Worm (Caenorhabditis elegans) whole organism, young adult: ENCODE measurements around the gene mlcd-1.

Source experiments
- B0019.2 ChIP-seq: fragments of 200-800 bp; sonication (Bioruptor generic); conservative IDR thresholded peaks from 2 replicates; pipeline ENCODE4 v1.3.6; 2022; ENCODE audit warnings: missing genetic modification reagents, missing genetic modification characterization, missing compliant biosample characterization
- B0336.3 ChIP-seq: fragments of 200-800 bp; sonication (Bioruptor generic); IDR thresholded peaks from 2 replicates; pipeline ENCODE4 v1.3.6; 2022; ENCODE audit warnings: missing genetic modification characterization, missing compliant biosample characterization
- F49E8.2 ChIP-seq: sonication (generic microtip); optimal IDR thresholded peaks from 3 replicates; lab custom pipeline; 2017; ENCODE audit warnings: missing genetic modification characterization, mild to moderate bottlenecking, missing compliant biosample characterization, antibody characterized with exemption, moderate library complexity; ENCODE audit not compliant: insufficient read depth
- ama-1 ChIP-seq, 3 experiments: fragments of 150-350 bp in 1 of 3; sonication (generic microtip) in 2 of 3; optimal IDR thresholded peaks; 2 replicates each; lab custom pipeline; 2014 to 2018; ENCODE audit warnings: missing biosample characterization in 2 of 3, missing genetic modification characterization in 2 of 3, missing genetic modification reagents in 2 of 3
- attf-6 ChIP-seq: fragments of 200-800 bp; sonication (Bioruptor generic); IDR thresholded peaks from 2 replicates; pipeline ENCODE4 v1.3.6; 2022; ENCODE audit warnings: missing genetic modification reagents, missing genetic modification characterization, missing compliant biosample characterization
- gei-17 ChIP-seq: fragments of 200-800 bp; sonication (Bioruptor generic); optimal IDR thresholded peaks from 2 replicates; lab custom pipeline; 2018; ENCODE audit warnings: mild to moderate bottlenecking, missing genetic modification characterization, missing compliant biosample characterization
- let-526 ChIP-seq: fragments of 200-800 bp; sonication (Bioruptor generic); IDR thresholded peaks from 2 replicates; pipeline ENCODE4 v1.3.6; 2022; ENCODE audit warnings: missing genetic modification reagents, missing genetic modification characterization, missing compliant biosample characterization
- madf-8 ChIP-seq: fragments of 200-800 bp; sonication (Bioruptor generic); conservative IDR thresholded peaks from 2 replicates; pipeline ENCODE4 v1.3.6; 2022; ENCODE audit warnings: missing genetic modification reagents, missing genetic modification characterization, missing compliant biosample characterization
- nhr-27 ChIP-seq: fragments of 200-800 bp; sonication (Bioruptor generic); optimal IDR thresholded peaks from 2 replicates; lab custom pipeline; 2018; ENCODE audit warnings: mild to moderate bottlenecking, missing genetic modification characterization, moderate library complexity, missing compliant biosample characterization
- nhr-90 ChIP-seq: sonication (generic microtip); optimal IDR thresholded peaks from 2 replicates; lab custom pipeline; 2016; ENCODE audit warnings: missing genotype, mild to moderate bottlenecking, missing genetic modification characterization, missing compliant biosample characterization
- snpc-1.3 ChIP-seq: sonication (generic microtip); optimal IDR thresholded peaks from 2 replicates; lab custom pipeline; 2017; ENCODE audit warnings: missing genetic modification characterization, mild to moderate bottlenecking, missing compliant biosample characterization, antibody characterized with exemption, moderate library complexity, missing genotype, missing genetic modification reagents; ENCODE audit not compliant: insufficient read depth
- snpc-4 ChIP-seq, 5 experiments: fragments of 150-350 bp in 1 of 5; sonication (generic microtip) in 4 of 5; optimal IDR thresholded peaks; 2 replicates each; lab custom pipeline; 2014 to 2018; ENCODE audit warnings: missing genetic modification characterization in 5 of 5, missing biosample characterization in 3 of 5, antibody characterized with exemption in 2 of 5, mild to moderate bottlenecking in 2 of 5, missing compliant biosample characterization in 2 of 5, missing genotype in 2 of 5, moderate library complexity in 2 of 5, missing genetic modification reagents in 1 of 5
- tlf-1 ChIP-seq: fragments of 200-800 bp; sonication (Bioruptor generic); optimal IDR thresholded peaks from 2 replicates; lab custom pipeline; 2018; ENCODE audit warnings: mild to moderate bottlenecking, missing genetic modification characterization, missing compliant biosample characterization
- unc-130 ChIP-seq: sonication (generic microtip); optimal IDR thresholded peaks from 2 replicates; lab custom pipeline; 2016; ENCODE audit warnings: missing genetic modification reagents, missing genetic modification characterization, missing compliant biosample characterization

DNA sequence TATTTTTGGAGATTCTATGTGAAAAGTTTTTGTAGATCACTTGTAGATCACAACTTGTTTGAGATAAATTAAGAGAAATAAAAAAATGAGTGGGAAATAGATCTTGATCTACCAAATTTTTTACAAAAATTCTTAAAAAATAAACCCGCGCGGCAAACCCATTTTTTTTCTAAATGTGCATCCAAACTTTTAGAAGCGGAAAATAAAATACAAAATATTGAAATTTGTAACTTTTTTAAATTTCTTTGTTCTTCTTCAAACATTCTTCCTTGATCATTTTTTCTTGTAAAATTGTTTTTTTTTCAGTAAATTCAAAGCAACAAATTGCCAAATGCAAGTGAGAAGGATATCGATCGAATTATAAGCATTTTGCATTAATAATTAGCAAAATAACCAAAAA is 47.9 kb downstream of the mlcd-1 start, which contains the start of gene cdh-4:
- no peak for TF ChIP-seq unc-130 (GFP tag; lab: Kevin White, UChicago)
- TF ChIP-seq gei-17 (GFP tag; lab: Kevin White, UChicago) = no peak
- no peak for TF ChIP-seq ama-1 (optimal IDR thresholded peaks at IDR 0.05; lab: Kevin White, UChicago)
- no peak for TF ChIP-seq ama-1 (GFP tag; optimal IDR thresholded peaks at IDR 0.05; lab: Kevin White, UChicago)
- TF ChIP-seq attf-6 (GFP tag; lab: Robert Waterston, UW) = no peak
- TF ChIP-seq snpc-4 (GFP tag; optimal IDR thresholded peaks at IDR 0.05; lab: Kevin White, UChicago) = no peak
- TF ChIP-seq snpc-4 (tag; optimal IDR thresholded peaks at IDR 0.05; lab: Kevin White, UChicago) = no peak
- TF ChIP-seq madf-8 (GFP tag; lab: Robert Waterston, UW) = peak; percentile 62; the same call in 1 of the 2 replicates
- TF ChIP-seq B0019.2 = no peak
- TF ChIP-seq F49E8.2 (tag; lab: Kevin White, UChicago) = no peak
- no peak for TF ChIP-seq let-526 (GFP tag; lab: Robert Waterston, UW)
- no peak for TF ChIP-seq snpc-1.3 (tag; lab: Kevin White, UChicago)
- no peak for TF ChIP-seq nhr-90 (tag; lab: Kevin White, UChicago)
- TF ChIP-seq tlf-1 (GFP tag; lab: Kevin White, UChicago) = no peak
- no peak for TF ChIP-seq B0336.3 (GFP tag; lab: Robert Waterston, UW)
- no peak for TF ChIP-seq nhr-27 (tag; lab: Kevin White, UChicago)
